Worm (Caenorhabditis elegans) whole organism, L4 larva: ENCODE data around the gene B0334.5.
A peak's percentile ranks its signal among the peaks of the same experiment; 100 is the strongest.

Source experiments
- F26F4.8 ChIP-seq: fragments of 200-800 bp; sonication (Bioruptor generic); conservative IDR thresholded peaks from 2 replicates; pipeline ENCODE4 v1.3.6; 2022; ENCODE audit warnings: missing genetic modification characterization, missing compliant biosample characterization
- F37D6.2 ChIP-seq: sonication (generic microtip); optimal IDR thresholded peaks from 2 replicates; lab custom pipeline; 2016; ENCODE audit warnings: mild to moderate bottlenecking, missing genetic modification characterization, missing compliant biosample characterization
- F49E8.2 ChIP-seq: sonication (generic microtip); optimal IDR thresholded peaks from 2 replicates; lab custom pipeline; 2016; ENCODE audit warnings: missing compliant biosample characterization, mild to moderate bottlenecking, missing genetic modification characterization, borderline replicate concordance
- Y105C5A.15 ChIP-seq: fragments of 200-800 bp; sonication (Bioruptor generic); IDR thresholded peaks from 2 replicates; pipeline ENCODE4 v1.3.6; 2022; ENCODE audit warnings: missing genetic modification characterization, missing compliant biosample characterization
- Y48G9A.11 ChIP-seq: fragments of 200-800 bp; sonication (Bioruptor generic); IDR thresholded peaks from 2 replicates; pipeline ENCODE4 v1.3.6; 2022; ENCODE audit warnings: missing genetic modification reagents, missing genetic modification characterization, missing compliant biosample characterization
- Y5F2A.4 ChIP-seq: fragments of 200-800 bp; sonication (Bioruptor generic); optimal IDR thresholded peaks from 2 replicates; lab custom pipeline; 2018; ENCODE audit warnings: mild to moderate bottlenecking, missing genetic modification characterization, missing compliant biosample characterization
- ZK337.2 ChIP-seq: fragments of 200-800 bp; sonication (Bioruptor generic); IDR thresholded peaks from 2 replicates; pipeline ENCODE4 v1.3.6; 2022; ENCODE audit warnings: missing genetic modification reagents, missing genetic modification characterization, missing compliant biosample characterization
- aly-2 ChIP-seq: sonication (generic microtip); optimal IDR thresholded peaks from 2 replicates; lab custom pipeline; 2018; ENCODE audit warnings: missing biosample characterization, missing genetic modification characterization
- attf-4 ChIP-seq: sonication (generic microtip); optimal IDR thresholded peaks from 3 replicates; lab custom pipeline; 2017; ENCODE audit warnings: missing biosample characterization, missing genetic modification characterization
- ceh-62 ChIP-seq: sonication (generic microtip); optimal IDR thresholded peaks from 2 replicates; lab custom pipeline; 2017; ENCODE audit warnings: missing biosample characterization, missing genetic modification characterization
- ces-1 ChIP-seq: fragments of 150-350 bp; sonication (generic microtip); optimal IDR thresholded peaks from 4 replicates; lab custom pipeline; 2014; ENCODE audit warnings: missing biosample characterization, missing genetic modification reagents, missing genetic modification characterization
- cey-2 ChIP-seq: sonication (generic microtip); optimal IDR thresholded peaks from 3 replicates; lab custom pipeline; 2017; ENCODE audit warnings: missing genetic modification characterization, mild to moderate bottlenecking, missing compliant biosample characterization, antibody characterized with exemption, borderline replicate concordance; ENCODE audit not compliant: insufficient read depth
- daf-12 ChIP-seq: fragments of 150-350 bp; optimal IDR thresholded peaks from 2 replicates; lab custom pipeline; 2014; ENCODE audit warnings: missing biosample characterization, missing genetic modification reagents, missing genetic modification characterization
- dmd-8 ChIP-seq: fragments of 200-800 bp; sonication (Bioruptor generic); IDR thresholded peaks from 2 replicates; pipeline ENCODE4 v1.3.6; 2022; ENCODE audit warnings: missing genetic modification characterization, missing compliant biosample characterization
- dmd-9 ChIP-seq: fragments of 200-800 bp; sonication (Bioruptor generic); IDR thresholded peaks from 2 replicates; pipeline ENCODE4 v1.3.6; 2022; ENCODE audit warnings: missing genetic modification reagents, missing genetic modification characterization, missing compliant biosample characterization
- dpl-1 ChIP-seq: fragments of 150-350 bp; optimal IDR thresholded peaks from 2 replicates; lab custom pipeline; 2014; ENCODE audit warnings: missing biosample characterization, missing genetic modification reagents, missing genetic modification characterization
- duxl-1 ChIP-seq: sonication (generic microtip); optimal IDR thresholded peaks from 2 replicates; lab custom pipeline; 2016; ENCODE audit warnings: mild to moderate bottlenecking, missing genetic modification characterization, moderate library complexity, missing compliant biosample characterization; ENCODE audit not compliant: poor library complexity
- dve-1 ChIP-seq: sonication (generic microtip); optimal IDR thresholded peaks from 2 replicates; lab custom pipeline; 2017; ENCODE audit warnings: antibody characterized with exemption, mild to moderate bottlenecking, missing genetic modification characterization, missing compliant biosample characterization; ENCODE audit not compliant: insufficient read depth
- fkh-10 ChIP-seq: fragments of 150-350 bp; optimal IDR thresholded peaks from 2 replicates; lab custom pipeline; 2014; ENCODE audit warnings: missing biosample characterization, missing genetic modification reagents, missing genetic modification characterization
- gei-8 ChIP-seq: fragments of 200-800 bp; sonication (Bioruptor generic); optimal IDR thresholded peaks from 2 replicates; lab custom pipeline; 2018; ENCODE audit warnings: mild to moderate bottlenecking, missing genetic modification characterization, missing compliant biosample characterization
- hlh-11 ChIP-seq: fragments of 200-800 bp; sonication (Bioruptor generic); optimal IDR thresholded peaks from 2 replicates; lab custom pipeline; 2018; ENCODE audit warnings: mild to moderate bottlenecking, missing genetic modification characterization, missing compliant biosample characterization
- hmg-1.1 ChIP-seq: fragments of 200-800 bp; sonication (Bioruptor generic); IDR thresholded peaks from 2 replicates; pipeline ENCODE4 v1.3.6; 2022; ENCODE audit warnings: missing genetic modification reagents, missing genetic modification characterization, missing compliant biosample characterization
- lim-7 ChIP-seq: fragments of 200-800 bp; sonication (Bioruptor generic); IDR thresholded peaks from 2 replicates; pipeline ENCODE4 v1.3.6; 2022; ENCODE audit warnings: missing genetic modification characterization, missing compliant biosample characterization
- lin-15B ChIP-seq: fragments of 150-350 bp; sonication (generic microtip); optimal IDR thresholded peaks from 3 replicates; lab custom pipeline; 2014; ENCODE audit warnings: missing biosample characterization, missing genetic modification characterization
- lir-3 ChIP-seq: sonication (generic microtip); optimal IDR thresholded peaks from 2 replicates; lab custom pipeline; 2016; ENCODE audit warnings: mild to moderate bottlenecking, missing genetic modification characterization, missing compliant biosample characterization
- mep-1 ChIP-seq: fragments of 150-350 bp; sonication (generic microtip); optimal IDR thresholded peaks from 3 replicates; lab custom pipeline; 2014; ENCODE audit warnings: missing biosample characterization, missing genetic modification characterization
- mes-2 ChIP-seq: sonication (generic microtip); optimal IDR thresholded peaks from 2 replicates; lab custom pipeline; 2016; ENCODE audit warnings: missing genotype, mild to moderate bottlenecking, missing genetic modification characterization, missing compliant biosample characterization; ENCODE audit not compliant: poor library complexity, severe bottlenecking
- mxl-2 ChIP-seq: fragments of 200-800 bp; sonication (Bioruptor generic); conservative IDR thresholded peaks from 2 replicates; pipeline ENCODE4 v1.3.6; 2022; ENCODE audit warnings: missing genetic modification reagents, missing genetic modification characterization, missing compliant biosample characterization
- mxl-3 ChIP-seq: fragments of 200-800 bp; sonication (Bioruptor generic); optimal IDR thresholded peaks from 2 replicates; lab custom pipeline; 2018; ENCODE audit warnings: mild to moderate bottlenecking, missing genetic modification characterization, missing compliant biosample characterization
- nhr-102 ChIP-seq: sonication (generic microtip); optimal IDR thresholded peaks from 2 replicates; lab custom pipeline; 2016; ENCODE audit warnings: mild to moderate bottlenecking, missing genetic modification characterization, moderate library complexity, missing compliant biosample characterization
- nhr-11 ChIP-seq: fragments of 150-350 bp; optimal IDR thresholded peaks from 2 replicates; lab custom pipeline; 2014; ENCODE audit warnings: missing biosample characterization, missing genetic modification characterization
- nhr-111 ChIP-seq: fragments of 200-800 bp; sonication (Bioruptor generic); optimal IDR thresholded peaks from 2 replicates; lab custom pipeline; 2018; ENCODE audit warnings: mild to moderate bottlenecking, missing genetic modification characterization, missing compliant biosample characterization
- nhr-237 ChIP-seq: sonication (generic microtip); optimal IDR thresholded peaks from 2 replicates; lab custom pipeline; 2017; ENCODE audit warnings: missing biosample characterization, missing genetic modification characterization
- nhr-25 ChIP-seq: sonication (generic microtip); optimal IDR thresholded peaks from 2 replicates; lab custom pipeline; 2017; ENCODE audit warnings: missing genetic modification characterization, mild to moderate bottlenecking, missing compliant biosample characterization, antibody characterized with exemption, moderate library complexity, borderline replicate concordance; ENCODE audit not compliant: insufficient read depth
- nhr-42 ChIP-seq: fragments of 200-800 bp; sonication (Bioruptor generic); IDR thresholded peaks from 2 replicates; pipeline ENCODE4 v1.3.6; 2022; ENCODE audit warnings: missing genetic modification characterization, missing compliant biosample characterization
- nhr-48 ChIP-seq: sonication (generic microtip); optimal IDR thresholded peaks from 2 replicates; lab custom pipeline; 2016; ENCODE audit warnings: mild to moderate bottlenecking, missing genetic modification characterization, missing compliant biosample characterization
- nhr-76 ChIP-seq: fragments of 150-350 bp; optimal IDR thresholded peaks from 2 replicates; lab custom pipeline; 2014; ENCODE audit warnings: missing biosample characterization, missing genetic modification characterization
- nhr-77 ChIP-seq: fragments of 150-350 bp; optimal IDR thresholded peaks from 2 replicates; lab custom pipeline; 2014; ENCODE audit warnings: missing biosample characterization, missing genetic modification characterization
- php-3 ChIP-seq: fragments of 200-800 bp; sonication (Bioruptor generic); IDR thresholded peaks from 2 replicates; pipeline ENCODE4 v1.3.6; 2022; ENCODE audit warnings: missing genetic modification reagents, missing genetic modification characterization, missing compliant biosample characterization
- spr-1 ChIP-seq: sonication (generic microtip); optimal IDR thresholded peaks from 2 replicates; lab custom pipeline; 2016; ENCODE audit warnings: mild to moderate bottlenecking, missing genetic modification characterization, missing compliant biosample characterization
- tag-97 ChIP-seq: fragments of 200-800 bp; sonication (Bioruptor generic); IDR thresholded peaks from 2 replicates; pipeline ENCODE4 v1.3.6; 2022; ENCODE audit warnings: missing genetic modification characterization, missing compliant biosample characterization
- tra-1 ChIP-seq: fragments of 200-800 bp; sonication (Bioruptor generic); IDR thresholded peaks from 2 replicates; pipeline ENCODE4 v1.3.6; 2022; ENCODE audit warnings: missing genetic modification reagents, missing genetic modification characterization, missing compliant biosample characterization
- unc-130 ChIP-seq: sonication (generic microtip); optimal IDR thresholded peaks from 2 replicates; lab custom pipeline; 2016; ENCODE audit warnings: missing genetic modification reagents, missing genetic modification characterization, missing compliant biosample characterization
- unc-39 ChIP-seq: sonication (generic microtip); optimal IDR thresholded peaks from 2 replicates; lab custom pipeline; 2017; ENCODE audit warnings: missing biosample characterization, missing genetic modification characterization
- unc-62 ChIP-seq, 3 experiments: fragments of 150-350 bp in 1 of 3; sonication (generic microtip); optimal IDR thresholded peaks in 2 of 3; peaks in 1 of 3; 1 replicate in 1 of 3; 2 replicates in 2 of 3; lab custom pipeline; 2014 to 2017; ENCODE audit warnings: missing biosample characterization in 3 of 3, missing genetic modification characterization in 3 of 3, missing genetic modification reagents in 3 of 3, missing genotype in 1 of 3
- zfp-2 ChIP-seq: sonication (generic microtip); optimal IDR thresholded peaks from 2 replicates; lab custom pipeline; 2016; ENCODE audit warnings: mild to moderate bottlenecking, missing genetic modification characterization, missing compliant biosample characterization
- zfp-3 ChIP-seq: fragments of 200-800 bp; sonication (Bioruptor generic); conservative IDR thresholded peaks from 2 replicates; pipeline ENCODE4 v1.3.6; 2022; ENCODE audit warnings: missing genetic modification reagents, missing genetic modification characterization, missing compliant biosample characterization
- zip-2 ChIP-seq: fragments of 150-350 bp; optimal IDR thresholded peaks from 2 replicates; lab custom pipeline; 2014; ENCODE audit warnings: missing biosample characterization, missing genetic modification characterization
- ztf-11 ChIP-seq: fragments of 150-350 bp; optimal IDR thresholded peaks from 2 replicates; lab custom pipeline; 2014; ENCODE audit warnings: missing biosample characterization, missing genetic modification characterization

B0334.5 gene

DNA sequence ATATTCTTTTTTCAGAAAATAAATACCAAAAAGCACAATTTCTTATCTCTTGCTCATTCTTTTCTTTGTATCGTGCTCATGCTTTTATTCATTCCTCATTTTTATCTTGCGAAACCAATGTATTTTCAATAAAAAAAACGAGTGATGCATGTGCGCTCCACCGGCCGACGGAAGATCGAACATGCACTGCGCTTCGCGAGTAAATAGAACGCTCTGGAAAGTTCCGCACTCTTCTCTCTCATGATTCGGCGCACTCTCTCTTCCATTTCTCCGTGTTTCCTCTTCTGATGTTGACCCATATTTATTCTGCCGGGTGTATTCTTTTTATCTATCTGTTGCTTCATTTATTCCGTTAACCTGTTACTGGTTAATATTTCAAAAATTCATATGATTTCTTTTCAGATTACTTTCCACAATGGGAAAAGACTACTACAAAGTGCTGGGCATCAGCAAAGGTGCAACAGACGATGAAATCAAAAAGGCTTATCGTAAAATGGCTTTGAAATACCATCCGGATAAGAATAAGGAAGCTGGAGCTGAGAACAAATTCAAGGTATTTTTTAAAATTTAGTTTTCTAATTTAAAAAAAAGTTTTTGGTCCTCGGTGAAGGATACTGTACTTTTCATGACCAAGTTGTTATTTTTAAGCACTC, 48.0 kb downstream of the B0334.5 start, which contains the start of gene dnj-13 (continued):
- peak; percentile 84 for TF ChIP-seq dmd-8 (GFP tag; lab: Robert Waterston, UW)
- no peak for TF ChIP-seq nhr-76
- peak; percentile 93 for TF ChIP-seq nhr-102 (tag; lab: Kevin White, UChicago)
- TF ChIP-seq ZK337.2 (GFP tag; lab: Robert Waterston, UW) = no peak
- peak; percentile 88 for TF ChIP-seq mxl-3 (GFP tag; lab: Kevin White, UChicago)
- TF ChIP-seq nhr-237 (tag; lab: Kevin White, UChicago) = no peak
- peak; percentile 65; the same call in 1 of the 2 replicates for TF ChIP-seq Y105C5A.15 (GFP tag; lab: Robert Waterston, UW)
- peak; percentile 73 for TF ChIP-seq zfp-2 (tag; lab: Kevin White, UChicago)
- TF ChIP-seq gei-8 (GFP tag; lab: Kevin White, UChicago) = peak; percentile 94
- no peak for TF ChIP-seq lin-15B (tag; lab: Kevin White, UChicago)
- no peak for TF ChIP-seq ces-1
- no peak for TF ChIP-seq attf-4 (tag; lab: Kevin White, UChicago)
- TF ChIP-seq nhr-48 = peak; percentile 89
- TF ChIP-seq ztf-11 (tag; lab: Kevin White, UChicago) = peak; percentile 13
- TF ChIP-seq unc-39 (tag; lab: Kevin White, UChicago) = no peak
- TF ChIP-seq nhr-42 (GFP tag; lab: Robert Waterston, UW) = peak; percentile 95
- TF ChIP-seq lir-3 (tag; lab: Kevin White, UChicago) = peak; percentile 12
- TF ChIP-seq nhr-111 = peak; percentile 96
- no peak for TF ChIP-seq F26F4.8 (GFP tag; lab: Robert Waterston, UW)
- TF ChIP-seq unc-130 (GFP tag; lab: Kevin White, UChicago) = peak; percentile 61
- TF ChIP-seq cey-2 (tag; lab: Kevin White, UChicago) = no peak
- TF ChIP-seq Y48G9A.11 (GFP tag; lab: Robert Waterston, UW) = peak; percentile 86
- peak; percentile 79 for TF ChIP-seq dmd-9 (GFP tag; lab: Robert Waterston, UW)
- TF ChIP-seq dpl-1 (GFP tag; lab: Kevin White, UChicago) = peak; percentile 78
- TF ChIP-seq tag-97 (GFP tag; lab: Robert Waterston, UW) = peak; percentile 87; the same call in 1 of the 2 replicates
- TF ChIP-seq fkh-10 (GFP tag; lab: Kevin White, UChicago) = peak; percentile 73
- peak; percentile 96 for TF ChIP-seq nhr-11 (tag; lab: Kevin White, UChicago)
- TF ChIP-seq mes-2 (tag; lab: Kevin White, UChicago) = peak; percentile 94
- TF ChIP-seq mep-1 (tag; lab: Kevin White, UChicago) = peak; percentile 96
- TF ChIP-seq aly-2 = no peak
- TF ChIP-seq tra-1 (GFP tag; lab: Robert Waterston, UW) = peak; percentile 96
- TF ChIP-seq daf-12 (tag; lab: Kevin White, UChicago) = no peak
- peak; percentile 90 for TF ChIP-seq nhr-77
- TF ChIP-seq hmg-1.1 (GFP tag; lab: Robert Waterston, UW) = peak; percentile 97
- peak; percentile 95 for TF ChIP-seq duxl-1 (tag; lab: Kevin White, UChicago)
- peak; percentile 98 for TF ChIP-seq zfp-3
- TF ChIP-seq unc-62 (GFP tag; optimal IDR thresholded peaks at IDR 0.05 in 1 of 2; lab: Kevin White, UChicago) = peak in 1 of 2 experiments; percentile 84
- no peak for TF ChIP-seq unc-62 (tag; optimal IDR thresholded peaks at IDR 0.05; lab: Kevin White, UChicago)
- peak; percentile 94 for TF ChIP-seq F49E8.2 (tag; lab: Kevin White, UChicago)
- TF ChIP-seq zip-2 (tag; lab: Kevin White, UChicago) = peak; percentile 79
- TF ChIP-seq Y5F2A.4 (GFP tag; lab: Kevin White, UChicago) = peak; percentile 89
- TF ChIP-seq hlh-11 (tag; lab: Kevin White, UChicago) = peak; percentile 96
- peak; percentile 55; the same call in 1 of the 2 replicates for TF ChIP-seq mxl-2 (GFP tag; lab: Robert Waterston, UW)
- TF ChIP-seq ceh-62 (tag; lab: Kevin White, UChicago) = no peak
- TF ChIP-seq F37D6.2 (tag; lab: Kevin White, UChicago) = peak; percentile 91
- TF ChIP-seq nhr-25 (tag; lab: Kevin White, UChicago) = peak; percentile 68
- peak; percentile 98 for TF ChIP-seq dve-1 (tag; lab: Kevin White, UChicago)
- TF ChIP-seq php-3 (GFP tag; lab: Robert Waterston, UW) = peak; percentile 96
- TF ChIP-seq spr-1 (tag; lab: Kevin White, UChicago) = peak; percentile 95
- peak; percentile 66 for TF ChIP-seq lim-7 (GFP tag; lab: Robert Waterston, UW)
